Fruit fly (Drosophila melanogaster): ENCODE measurements around the gene IntS12.

Gene IntS12

dm6 chr3R:26888086-26888724, 25.0 kb downstream of the IntS12 start (continued):
- TF ChIP-seq CG43689 (GFP tag; IDR thresholded peaks at IDR 0.05) (no peak), bsh (GFP tag; optimal IDR thresholded peaks at IDR 0.05) (peak in 1 of 2 experiments; percentile 56), D (optimal IDR thresholded peaks at IDR 0.05) (no peak), D (GFP tag; optimal IDR thresholded peaks at IDR 0.05) (no peak), Dip3 (GFP tag; optimal IDR thresholded peaks at IDR 0.05) (no peak), mam (GFP tag; optimal IDR thresholded peaks at IDR 0.05) (peak; percentile 30), CG18262 (tag; optimal IDR thresholded peaks at IDR 0.05) (peak; percentile 53), CG10366 (GFP tag; IDR thresholded peaks at IDR 0.05) (peak; percentile 26; the same call in 1 of the 2 replicates), CG12104 (GFP tag; optimal IDR thresholded peaks at IDR 0.05) (peak; percentile 21), phol (tag; optimal IDR thresholded peaks at IDR 0.05) (peak; percentile 41), ftz-f1 (GFP tag; optimal IDR thresholded peaks at IDR 0.05) (no peak), CG3847 (GFP tag; IDR thresholded peaks at IDR 0.05) (peak; percentile 41), CG2116 (GFP tag; optimal IDR thresholded peaks at IDR 0.05) (no peak), CG11723 (GFP tag; optimal IDR thresholded peaks at IDR 0.05) (no peak), Xrp1 (GFP tag; IDR thresholded peaks at IDR 0.05) (0 out of 2 replicates have a peak, but pooled peaks have one; percentile 35), CG2120 (GFP tag; optimal IDR thresholded peaks at IDR 0.05) (peak; percentile 63), CG4328 (GFP tag; optimal IDR thresholded peaks at IDR 0.05) (peak; percentile 51), Mes4 (GFP tag; optimal IDR thresholded peaks at IDR 0.05) (peak; percentile 5), jing (GFP tag; optimal IDR thresholded peaks at IDR 0.05) (no peak), Hsf (GFP tag; optimal IDR thresholded peaks at IDR 0.05) (peak; percentile 48), CG10321 (GFP tag; IDR thresholded peaks at IDR 0.05) (peak; percentile 82), MESR4 (GFP tag; optimal IDR thresholded peaks at IDR 0.05) (no peak), CG7556 (GFP tag; optimal IDR thresholded peaks at IDR 0.05) (peak; percentile 58), eve (GFP tag; optimal IDR thresholded peaks at IDR 0.05) (peak in 1 of 2 experiments; percentile 65), nmo (GFP tag; optimal IDR thresholded peaks at IDR 0.05) (peak; percentile 55), CG18764 (GFP tag; optimal IDR thresholded peaks at IDR 0.05) (peak; percentile 7), CG4424 (GFP tag; optimal IDR thresholded peaks at IDR 0.05) (peak; percentile 40), CG6254 (GFP tag; optimal IDR thresholded peaks at IDR 0.05) (no peak), CG10979 (tag; optimal IDR thresholded peaks at IDR 0.05) (peak; percentile 55), cad (GFP tag; optimal IDR thresholded peaks at IDR 0.05) (peak; percentile 89), slp2 (GFP tag; optimal IDR thresholded peaks at IDR 0.05) (peak; percentile 16), CG12219 (GFP tag; optimal IDR thresholded peaks at IDR 0.05) (peak; percentile 50), CG10209 (GFP tag; optimal IDR thresholded peaks at IDR 0.05) (peak; percentile 30), CHES-1-like (GFP tag; optimal IDR thresholded peaks at IDR 0.05) (no peak), CG12744 (GFP tag; optimal IDR thresholded peaks at IDR 0.05) (peak; percentile 40), odd (GFP tag; optimal IDR thresholded peaks at IDR 0.05) (peak; percentile 35), HHEX (GFP tag; optimal IDR thresholded peaks at IDR 0.05) (peak; percentile 55), CG14441 (GFP tag; IDR thresholded peaks at IDR 0.05) (peak; percentile 55; the same call in 1 of the 2 replicates), CG9437 (GFP tag; optimal IDR thresholded peaks at IDR 0.05) (peak; percentile 25), CG11504 (tag; optimal IDR thresholded peaks at IDR 0.05) (peak; percentile 59), CG15269 (tag; optimal IDR thresholded peaks at IDR 0.05) (peak; percentile 77), Kr (GFP tag; optimal IDR thresholded peaks at IDR 0.05) (no peak), sr (GFP tag; IDR thresholded peaks at IDR 0.05) (peak; percentile 78), Dek (tag; optimal IDR thresholded peaks at IDR 0.05) (peak; percentile 52), CG12391 (tag; optimal IDR thresholded peaks at IDR 0.05) (peak; percentile 57), PHDP (tag; optimal IDR thresholded peaks at IDR 0.05) (peak; percentile 54), CG13894 (tag; optimal IDR thresholded peaks at IDR 0.05) (peak; percentile 81), CG7987 (GFP tag; optimal IDR thresholded peaks at IDR 0.05) (no peak), CG5953 (GFP tag; IDR thresholded peaks at IDR 0.05) (peak; percentile 47; the same call in 1 of the 2 replicates), CG2712 (tag; optimal IDR thresholded peaks at IDR 0.05) (peak; percentile 56)

Data from whole organism, embryonic.